ENCODE assay signal across 3 worm cellular contexts in genomic region chrIII:4193659-4194103, ce11.
A peak's percentile ranks its signal among the peaks of the same experiment; 100 is the strongest.
TF ChIP-seq lines count a peak whose summit lies in the region.

TSS of gene xbp-1 (plus strand) at chrIII:4193809.

TF ChIP-seq in whole organism, L1 larva, 84 proteins besides CTCF, POLR2A, EP300 and RAD21 (continued from another document and continues in another):
- TF ChIP-seq ceh-90 (tag; optimal IDR thresholded peaks at IDR 0.05; lab: Kevin White, UChicago) (no peak), rnt-1 (tag; optimal IDR thresholded peaks at IDR 0.05; lab: Kevin White, UChicago) (peak; percentile 89), nhr-237 (tag; optimal IDR thresholded peaks at IDR 0.05; lab: Kevin White, UChicago) (peak; percentile 85), ceh-82 (tag; optimal IDR thresholded peaks at IDR 0.05; lab: Kevin White, UChicago) (peak; percentile 86 to 94 (median 88)), lin-15B (tag; optimal IDR thresholded peaks at IDR 0.05; lab: Kevin White, UChicago) (peak; percentile 68), snu-23 (GFP tag; optimal IDR thresholded peaks at IDR 0.05; lab: Kevin White, UChicago) (peak; percentile 93), nhr-85 (tag; lab: Kevin White, UChicago) (peak; percentile 73), nhr-19 (GFP tag; conservative IDR thresholded peaks at IDR 0.05; lab: Robert Waterston, UW) (peak; percentile 67), dpl-1 (GFP tag; optimal IDR thresholded peaks at IDR 0.05; lab: Kevin White, UChicago) (peak; percentile 64 to 73 (median 67)), zag-1 (tag; optimal IDR thresholded peaks at IDR 0.05; lab: Kevin White, UChicago) (no peak), unc-62 (GFP tag; optimal IDR thresholded peaks at IDR 0.05; lab: Kevin White, UChicago) (peak; percentile 4), dsc-1 (tag; optimal IDR thresholded peaks at IDR 0.05; lab: Kevin White, UChicago) (peak; percentile 54), zip-4 (GFP tag; optimal IDR thresholded peaks at IDR 0.05; lab: Kevin White, UChicago) (peak; percentile 99), irx-1 (tag; optimal IDR thresholded peaks at IDR 0.05; lab: Kevin White, UChicago) (peak; percentile 45), nhr-28 (tag; optimal IDR thresholded peaks at IDR 0.05; lab: Kevin White, UChicago) (no peak), vab-15 (tag; optimal IDR thresholded peaks at IDR 0.05; lab: Kevin White, UChicago) (peak; percentile 13), lin-39 (tag; optimal IDR thresholded peaks at IDR 0.05; lab: Kevin White, UChicago) (no peak), nhr-84 (tag; optimal IDR thresholded peaks at IDR 0.05; lab: Kevin White, UChicago) (no peak), elt-2 (tag; optimal IDR thresholded peaks at IDR 0.05; lab: Kevin White, UChicago) (peak; percentile 89), unc-98 (GFP tag; IDR thresholded peaks at IDR 0.05; lab: Robert Waterston, UW) (0 out of 2 replicates have a peak, but pooled peaks have one; percentile 31), hlh-17 (GFP tag; optimal IDR thresholded peaks at IDR 0.05; lab: Kevin White, UChicago; ENCODE audit: borderline replicate concordance) (no peak), pag-3 (tag; optimal IDR thresholded peaks at IDR 0.05; lab: Kevin White, UChicago; ENCODE audit: borderline replicate concordance, insufficient read depth) (no peak), nhr-12 (tag; optimal IDR thresholded peaks at IDR 0.05; lab: Kevin White, UChicago) (no peak), nhr-77 (tag; optimal IDR thresholded peaks at IDR 0.05; lab: Kevin White, UChicago) (peak; percentile 84), xbp-1 (tag; optimal IDR thresholded peaks at IDR 0.05; lab: Kevin White, UChicago) (no peak), skn-1 (tag; optimal IDR thresholded peaks at IDR 0.05; lab: Kevin White, UChicago) (peak; percentile 95), nhr-20 (tag; optimal IDR thresholded peaks at IDR 0.05; lab: Kevin White, UChicago) (peak; percentile 84), nhr-90 (tag; optimal IDR thresholded peaks at IDR 0.05; lab: Kevin White, UChicago; ENCODE audit: poor library complexity) (peak; percentile 80), pqm-1 (tag; optimal IDR thresholded peaks at IDR 0.05; lab: Kevin White, UChicago) (peak; percentile 79), egl-13 (tag; optimal IDR thresholded peaks at IDR 0.05; lab: Kevin White, UChicago) (peak; percentile 68), fkh-8 (tag; optimal IDR thresholded peaks at IDR 0.05; lab: Kevin White, UChicago) (peak; percentile 97), mab-9 (GFP tag; IDR thresholded peaks at IDR 0.05; lab: Robert Waterston, UW) (no peak), ets-5 (GFP tag; IDR thresholded peaks at IDR 0.05; lab: Robert Waterston, UW) (no peak), grh-1 (GFP tag; IDR thresholded peaks at IDR 0.05; lab: Robert Waterston, UW) (no peak), unc-130 (tag; optimal IDR thresholded peaks at IDR 0.05; lab: Kevin White, UChicago) (no peak), hlh-4 (tag; optimal IDR thresholded peaks at IDR 0.05; lab: Kevin White, UChicago) (no peak), lsy-2 (tag; optimal IDR thresholded peaks at IDR 0.05; lab: Kevin White, UChicago) (peak; percentile 80 to 93), lir-3 (tag; optimal IDR thresholded peaks at IDR 0.05; lab: Kevin White, UChicago; ENCODE audit: poor library complexity) (peak; percentile 59), ceh-88 (GFP tag; IDR thresholded peaks at IDR 0.05; lab: Robert Waterston, UW) (no peak), isw-1 (GFP tag; IDR thresholded peaks at IDR 0.05; lab: Robert Waterston, UW) (peak; percentile 79), swsn-7 (tag; optimal IDR thresholded peaks at IDR 0.05; lab: Kevin White, UChicago) (peak; percentile 78), snpc-4 (tag; optimal IDR thresholded peaks at IDR 0.05; lab: Kevin White, UChicago) (peak; percentile 69), ztf-4 (tag; optimal IDR thresholded peaks at IDR 0.05; lab: Kevin White, UChicago) (peak; percentile 66), tbx-2 (tag; optimal IDR thresholded peaks at IDR 0.05; lab: Kevin White, UChicago) (peak; percentile 86)

TF ChIP-seq in whole organism, L3 larva, 47 proteins besides CTCF, POLR2A, EP300 and RAD21 (continued from another document):
- peak; percentile 73 for TF ChIP-seq nhr-11 (tag; optimal IDR thresholded peaks at IDR 0.05; lab: Kevin White, UChicago)
- TF ChIP-seq tbx-2 (tag; optimal IDR thresholded peaks at IDR 0.05; lab: Kevin White, UChicago) = peak; percentile 16
- peak; percentile 94 for TF ChIP-seq nhr-25 (tag; optimal IDR thresholded peaks at IDR 0.05; lab: Kevin White, UChicago)
- peak; percentile 45 for TF ChIP-seq ceh-82 (tag; optimal IDR thresholded peaks at IDR 0.05; lab: Kevin White, UChicago)
- peak; percentile 75 for TF ChIP-seq sea-2 (GFP tag; optimal IDR thresholded peaks at IDR 0.05; lab: Kevin White, UChicago)
- no peak for TF ChIP-seq zag-1 (tag; optimal IDR thresholded peaks at IDR 0.05; lab: Kevin White, UChicago)
- TF ChIP-seq nhr-23 (tag; optimal IDR thresholded peaks at IDR 0.05; lab: Kevin White, UChicago) = peak; percentile 89
- peak; percentile 90 for TF ChIP-seq egl-5 (tag; optimal IDR thresholded peaks at IDR 0.05; lab: Kevin White, UChicago)
- TF ChIP-seq nfya-1 (tag; optimal IDR thresholded peaks at IDR 0.05; lab: Kevin White, UChicago; ENCODE audit: insufficient read depth) = peak; percentile 94
- no peak for TF ChIP-seq ZK546.5 (tag; optimal IDR thresholded peaks at IDR 0.05; lab: Kevin White, UChicago)
- TF ChIP-seq R02D3.7 (tag; optimal IDR thresholded peaks at IDR 0.05; lab: Kevin White, UChicago) = peak; percentile 64
- peak in 2 of 3 experiments; percentile 35 to 41 for TF ChIP-seq elt-3 (tag; optimal IDR thresholded peaks at IDR 0.05; lab: Kevin White, UChicago)
- peak; percentile 95 for TF ChIP-seq pha-4 (tag; optimal IDR thresholded peaks at IDR 0.05; lab: Kevin White, UChicago)
- peak; percentile 88 for TF ChIP-seq skn-1 (tag; optimal IDR thresholded peaks at IDR 0.05; lab: Kevin White, UChicago)
- TF ChIP-seq ztf-4 (tag; optimal IDR thresholded peaks at IDR 0.05; lab: Kevin White, UChicago) = no peak
- no peak for TF ChIP-seq nhr-67 (tag; optimal IDR thresholded peaks at IDR 0.05; lab: Kevin White, UChicago)
- TF ChIP-seq nhr-28 (tag; optimal IDR thresholded peaks at IDR 0.05; lab: Kevin White, UChicago) = no peak
- TF ChIP-seq mml-1 (tag; optimal IDR thresholded peaks at IDR 0.05; lab: Kevin White, UChicago) = no peak
- TF ChIP-seq jun-1 (tag; optimal IDR thresholded peaks at IDR 0.05; lab: Kevin White, UChicago) = peak; percentile 96
- TF ChIP-seq eor-1 (tag; optimal IDR thresholded peaks at IDR 0.05; lab: Kevin White, UChicago) = no peak
- no peak for TF ChIP-seq daf-12 (tag; optimal IDR thresholded peaks at IDR 0.05; lab: Kevin White, UChicago)
- peak; percentile 85 for TF ChIP-seq fos-1 (tag; optimal IDR thresholded peaks at IDR 0.05; lab: Kevin White, UChicago)
- TF ChIP-seq unc-39 (tag; optimal IDR thresholded peaks at IDR 0.05; lab: Kevin White, UChicago) = no peak
- peak; percentile 66 for TF ChIP-seq fkh-10 (GFP tag; optimal IDR thresholded peaks at IDR 0.05; lab: Kevin White, UChicago)
- peak; percentile 55 for TF ChIP-seq mdl-1 (tag; optimal IDR thresholded peaks at IDR 0.05; lab: Kevin White, UChicago)
- TF ChIP-seq lsy-12 (tag; optimal IDR thresholded peaks at IDR 0.05; lab: Kevin White, UChicago) = peak; percentile 81
- TF ChIP-seq ceh-16 (tag; optimal IDR thresholded peaks at IDR 0.05; lab: Kevin White, UChicago) = no peak
- no peak for TF ChIP-seq ceh-9 (tag; optimal IDR thresholded peaks at IDR 0.05; lab: Kevin White, UChicago)

TF ChIP-seq in whole organism, young adult, 124 proteins besides CTCF, POLR2A, EP300 and RAD21 (continued from another document):
- peak; percentile 91 for TF ChIP-seq madf-10 (tag; optimal IDR thresholded peaks at IDR 0.05; lab: Kevin White, UChicago)
- TF ChIP-seq nhr-80 (tag; optimal IDR thresholded peaks at IDR 0.05; lab: Kevin White, UChicago) = peak; percentile 100
- peak; percentile 68; the same call in 1 of the 2 replicates for TF ChIP-seq hmg-1.2 (GFP tag; IDR thresholded peaks at IDR 0.05; lab: Robert Waterston, UW)
- TF ChIP-seq ceh-91 (GFP tag; IDR thresholded peaks at IDR 0.05; lab: Robert Waterston, UW) = no peak
- TF ChIP-seq ztf-6 (GFP tag; IDR thresholded peaks at IDR 0.05; lab: Robert Waterston, UW) = peak; percentile 32; the same call in 1 of the 2 replicates
- TF ChIP-seq chd-7 (tag; optimal IDR thresholded peaks at IDR 0.05; lab: Kevin White, UChicago) = peak; percentile 77
- no peak for TF ChIP-seq him-1 (tag; optimal IDR thresholded peaks at IDR 0.05; lab: Kevin White, UChicago)
- TF ChIP-seq ccch-3 (GFP tag; optimal IDR thresholded peaks at IDR 0.05; lab: Kevin White, UChicago) = no peak
- TF ChIP-seq F22D6.2 (tag; optimal IDR thresholded peaks at IDR 0.05; lab: Kevin White, UChicago) = peak; percentile 47
- TF ChIP-seq sea-2 (GFP tag; IDR thresholded peaks at IDR 0.05; lab: Robert Waterston, UW) = no peak
- TF ChIP-seq lin-40 (tag; optimal IDR thresholded peaks at IDR 0.05; lab: Kevin White, UChicago) = peak; percentile 84
- TF ChIP-seq pha-4 (tag; optimal IDR thresholded peaks at IDR 0.05; lab: Kevin White, UChicago) = peak; percentile 94
- peak; percentile 79 for TF ChIP-seq nhr-90 (tag; optimal IDR thresholded peaks at IDR 0.05; lab: Kevin White, UChicago)
- TF ChIP-seq egrh-3 (GFP tag; IDR thresholded peaks at IDR 0.05; lab: Robert Waterston, UW) = no peak
- no peak for TF ChIP-seq B0261.1 (tag; optimal IDR thresholded peaks at IDR 0.05; lab: Kevin White, UChicago)
- no peak for TF ChIP-seq snpc-1.3 (tag; optimal IDR thresholded peaks at IDR 0.05; lab: Kevin White, UChicago; ENCODE audit: insufficient read depth)
- peak; percentile 64 for TF ChIP-seq mcd-1 (GFP tag; IDR thresholded peaks at IDR 0.05; lab: Robert Waterston, UW)
- peak; percentile 99 for TF ChIP-seq let-607 (tag; optimal IDR thresholded peaks at IDR 0.05; lab: Kevin White, UChicago)
- TF ChIP-seq rec-8 (tag; optimal IDR thresholded peaks at IDR 0.05; lab: Kevin White, UChicago) = no peak
- TF ChIP-seq B0035.1 (tag; optimal IDR thresholded peaks at IDR 0.05; lab: Kevin White, UChicago) = peak; percentile 3
- peak; percentile 80 for TF ChIP-seq B0336.3 (GFP tag; IDR thresholded peaks at IDR 0.05; lab: Robert Waterston, UW)
- peak; percentile 95 for TF ChIP-seq ztf-22 (GFP tag; optimal IDR thresholded peaks at IDR 0.05; lab: Kevin White, UChicago)
- peak; percentile 31 for TF ChIP-seq rcor-1 (GFP tag; IDR thresholded peaks at IDR 0.05; lab: Robert Waterston, UW)
- no peak for TF ChIP-seq madf-8 (GFP tag; conservative IDR thresholded peaks at IDR 0.05; lab: Robert Waterston, UW)
- TF ChIP-seq gei-17 (GFP tag; optimal IDR thresholded peaks at IDR 0.05; lab: Kevin White, UChicago) = peak; percentile 38
- TF ChIP-seq ztf-26 (tag; optimal IDR thresholded peaks at IDR 0.05; lab: Kevin White, UChicago) = peak; percentile 44
- TF ChIP-seq C06A6.2 (GFP tag; conservative IDR thresholded peaks at IDR 0.05; lab: Robert Waterston, UW) = peak; percentile 62
- TF ChIP-seq lsy-27 (tag; optimal IDR thresholded peaks at IDR 0.05; lab: Kevin White, UChicago; ENCODE audit: borderline replicate concordance, insufficient read depth) = no peak
- peak; percentile 80 for TF ChIP-seq ZK185.1 (tag; optimal IDR thresholded peaks at IDR 0.05; lab: Kevin White, UChicago; ENCODE audit: poor library complexity, severe bottlenecking)
- 0 out of 2 replicates have a peak, but pooled peaks have one; percentile 38 for TF ChIP-seq Y95B8A.8 (GFP tag; IDR thresholded peaks at IDR 0.05; lab: Robert Waterston, UW)
- no peak for TF ChIP-seq mxl-1 (tag; optimal IDR thresholded peaks at IDR 0.05; lab: Kevin White, UChicago)
- TF ChIP-seq F23B12.7 (tag; optimal IDR thresholded peaks at IDR 0.05; lab: Kevin White, UChicago; ENCODE audit: insufficient read depth) = peak; percentile 31
- TF ChIP-seq Y53G8AR.9 (GFP tag; conservative IDR thresholded peaks at IDR 0.05; lab: Robert Waterston, UW) = 0 out of 2 replicates have a peak, but pooled peaks have one; percentile 56
- TF ChIP-seq ekl-4 (GFP tag; IDR thresholded peaks at IDR 0.05; lab: Robert Waterston, UW) = peak; percentile 78
- peak; percentile 32 for TF ChIP-seq sptf-2 (GFP tag; optimal IDR thresholded peaks at IDR 0.05; lab: Kevin White, UChicago)
- 0 out of 2 replicates have a peak, but pooled peaks have one; percentile 52 for TF ChIP-seq F37B4.10 (GFP tag; IDR thresholded peaks at IDR 0.05; lab: Robert Waterston, UW)
- TF ChIP-seq mel-28 (tag; optimal IDR thresholded peaks at IDR 0.05; lab: Kevin White, UChicago; ENCODE audit: borderline replicate concordance) = no peak
- no peak for TF ChIP-seq F57C9.4 (tag; optimal IDR thresholded peaks at IDR 0.05; lab: Kevin White, UChicago)
- TF ChIP-seq egl-18 (GFP tag; IDR thresholded peaks at IDR 0.05; lab: Robert Waterston, UW) = 0 out of 2 replicates have a peak, but pooled peaks have one; percentile 23
- TF ChIP-seq ztf-3 (GFP tag; optimal IDR thresholded peaks at IDR 0.05; lab: Kevin White, UChicago) = peak; percentile 3
- peak; percentile 59 for TF ChIP-seq somi-1 (GFP tag; optimal IDR thresholded peaks at IDR 0.05; lab: Kevin White, UChicago)
- no peak for TF ChIP-seq die-1 (tag; optimal IDR thresholded peaks at IDR 0.05; lab: Kevin White, UChicago)
- TF ChIP-seq aptf-2 (GFP tag; conservative IDR thresholded peaks at IDR 0.05; lab: Robert Waterston, UW) = no peak
- TF ChIP-seq tbx-9 (tag; optimal IDR thresholded peaks at IDR 0.05; lab: Kevin White, UChicago; ENCODE audit: borderline replicate concordance) = no peak
- TF ChIP-seq lir-1 (GFP tag; conservative IDR thresholded peaks at IDR 0.05; lab: Robert Waterston, UW) = no peak; the same call in 1 of the 2 replicates
- TF ChIP-seq akir-1 (GFP tag; optimal IDR thresholded peaks at IDR 0.05; lab: Kevin White, UChicago) = peak; percentile 74
- TF ChIP-seq let-526 (GFP tag; IDR thresholded peaks at IDR 0.05; lab: Robert Waterston, UW) = peak; percentile 59; the same call in 1 of the 2 replicates
TF ChIP-seq in whole organism, young adult: peak in this region for 53.
